Fruit fly (Drosophila melanogaster) whole organism, prepupa: Measurements from ENCODE around the gene sit.

Source experiments
- CG10631 ChIP-seq: fragments of 200-800 bp; sonication (Bioruptor generic); optimal IDR thresholded peaks from 2 replicates; lab custom pipeline; 2016; ENCODE audit warnings: missing biosample characterization, missing genetic modification characterization
- CG6276 ChIP-seq: fragments of 200-800 bp; sonication (Bioruptor generic); optimal IDR thresholded peaks from 2 replicates; lab custom pipeline; 2017; ENCODE audit warnings: missing biosample characterization, mild to moderate bottlenecking, missing genetic modification characterization
- achi ChIP-seq: fragments of 200-800 bp; sonication (Bioruptor generic); optimal IDR thresholded peaks from 3 replicates; lab custom pipeline; 2016; ENCODE audit warnings: missing biosample characterization, missing genetic modification characterization
- acj6 ChIP-seq: fragments of 200-800 bp; sonication (Bioruptor generic); optimal IDR thresholded peaks from 3 replicates; lab custom pipeline; 2016; ENCODE audit warnings: missing biosample characterization, missing genetic modification characterization
- dsx ChIP-seq: fragments of 200-800 bp; optimal IDR thresholded peaks from 3 replicates; lab custom pipeline; 2019; ENCODE audit warnings: missing biosample characterization, mild to moderate bottlenecking, missing genetic modification characterization, moderate library complexity; ENCODE audit not compliant: poor library complexity, severe bottlenecking
- fd59A ChIP-seq: fragments of 200-800 bp; sonication (Bioruptor generic); optimal IDR thresholded peaks from 2 replicates; lab custom pipeline; 2017; ENCODE audit warnings: missing biosample characterization, mild to moderate bottlenecking, missing genetic modification characterization, missing genetic modification reagents
- spab ChIP-seq: fragments of 200-800 bp; sonication (Bioruptor generic); optimal IDR thresholded peaks from 2 replicates; lab custom pipeline; 2017; ENCODE audit warnings: missing biosample characterization, mild to moderate bottlenecking, missing genetic modification characterization, missing genetic modification reagents

dm6 chr3R:22515384-22515783 is 47.0 kb downstream of the sit start:
- TF ChIP-seq CG6276 (GFP tag; lab: Kevin White, UChicago) (no peak), CG10631 (GFP tag; lab: Kevin White, UChicago) (no peak), achi (GFP tag; lab: Kevin White, UChicago) (no peak), spab (no peak), dsx (GFP tag; lab: Kevin White, UChicago) (no peak), fd59A (GFP tag; lab: Kevin White, UChicago) (no peak), acj6 (GFP tag; lab: Kevin White, UChicago) (no peak)
